Fruit fly (Drosophila melanogaster): ENCODE data around the gene CG43220.
A peak's percentile ranks its signal among the peaks of the same experiment; 100 is the strongest.

Gene CG43220

dm6 chr2L:17480943-17481580 lies 5.3 kb upstream of the CG43220 start, which contains the start of the genes fws and Lamtor3 (continued):
- TF ChIP-seq Gug (GFP tag; IDR thresholded peaks at IDR 0.05) (peak; percentile 99), CG7368 (GFP tag; optimal IDR thresholded peaks at IDR 0.05) (peak; percentile 98), CG6792 (GFP tag; optimal IDR thresholded peaks at IDR 0.05) (peak; percentile 98), fd59A (GFP tag; optimal IDR thresholded peaks at IDR 0.05) (peak; percentile 96), CG3032 (tag; optimal IDR thresholded peaks at IDR 0.05) (peak; percentile 99), Blimp-1 (GFP tag; optimal IDR thresholded peaks at IDR 0.05) (peak; percentile 94), Eip78C (GFP tag) (peak; percentile 99), Sox102F (GFP tag; optimal IDR thresholded peaks at IDR 0.05) (peak; percentile 98), CG11762 (GFP tag; optimal IDR thresholded peaks at IDR 0.05; ENCODE audit: insufficient read depth) (peak; percentile 98)

- peak; percentile 95 for TF ChIP-seq eg (GFP tag; IDR thresholded peaks at IDR 0.05)
- TF ChIP-seq Sox15 (GFP tag; optimal IDR thresholded peaks at IDR 0.05): peak; percentile 94
- peak; percentile 95 for TF ChIP-seq OdsH (GFP tag; optimal IDR thresholded peaks at IDR 0.05)
- TF ChIP-seq fd59A (GFP tag; optimal IDR thresholded peaks at IDR 0.05): peak; percentile 70
- TF ChIP-seq Eip78C (GFP tag): peak; percentile 96
- peak; percentile 96 for TF ChIP-seq Hr4 (GFP tag; optimal IDR thresholded peaks at IDR 0.05)
- peak; percentile 93 for TF ChIP-seq lz (GFP tag; optimal IDR thresholded peaks at IDR 0.05)
- peak; percentile 93 for TF ChIP-seq dac (GFP tag; optimal IDR thresholded peaks at IDR 0.05)
- TF ChIP-seq CG34406 (GFP tag; optimal IDR thresholded peaks at IDR 0.05): peak; percentile 82
- TF ChIP-seq CG8319 (GFP tag; optimal IDR thresholded peaks at IDR 0.05): peak; percentile 91
- peak; percentile 73 for TF ChIP-seq CG6276 (GFP tag; optimal IDR thresholded peaks at IDR 0.05)
- TF ChIP-seq Ets96B (tag; optimal IDR thresholded peaks at IDR 0.05): peak; percentile 80
- TF ChIP-seq CG11294 (GFP tag; IDR thresholded peaks at IDR 0.05): peak; percentile 88
- peak; percentile 89 for TF ChIP-seq CG4318 (GFP tag; optimal IDR thresholded peaks at IDR 0.05)
- TF ChIP-seq CG11762 (GFP tag; optimal IDR thresholded peaks at IDR 0.05; ENCODE audit: insufficient read depth): peak; percentile 86
- peak; percentile 86 for TF ChIP-seq CG1621 (tag; optimal IDR thresholded peaks at IDR 0.05)
- peak; percentile 89 for TF ChIP-seq vri (GFP tag; optimal IDR thresholded peaks at IDR 0.05)
- TF ChIP-seq Sox14 (GFP tag; optimal IDR thresholded peaks at IDR 0.05): peak; percentile 95
- TF ChIP-seq Met (GFP tag; optimal IDR thresholded peaks at IDR 0.05): peak; percentile 89
- TF ChIP-seq Sox102F (GFP tag; optimal IDR thresholded peaks at IDR 0.05): peak; percentile 88
- peak; percentile 92 for TF ChIP-seq CG7368 (GFP tag; optimal IDR thresholded peaks at IDR 0.05)
- peak; percentile 93 for TF ChIP-seq Ets21C (GFP tag; optimal IDR thresholded peaks at IDR 0.05)
- TF ChIP-seq Eip75B (GFP tag; optimal IDR thresholded peaks at IDR 0.05): peak; percentile 91
- peak; percentile 90 for TF ChIP-seq Smox (GFP tag; optimal IDR thresholded peaks at IDR 0.05)
- TF ChIP-seq Blimp-1 (GFP tag; optimal IDR thresholded peaks at IDR 0.05): peak; percentile 37
- TF ChIP-seq acj6 (GFP tag; optimal IDR thresholded peaks at IDR 0.05): peak; percentile 93
- TF ChIP-seq CG3032 (tag; optimal IDR thresholded peaks at IDR 0.05): peak; percentile 87
- peak; percentile 58 for TF ChIP-seq CG6808 (GFP tag; optimal IDR thresholded peaks at IDR 0.05)
- peak; percentile 61 for TF ChIP-seq fd85E (GFP tag; optimal IDR thresholded peaks at IDR 0.05)
- peak; percentile 95 for TF ChIP-seq CG10631 (GFP tag; optimal IDR thresholded peaks at IDR 0.05)
- peak; percentile 61 for TF ChIP-seq spab (GFP tag; optimal IDR thresholded peaks at IDR 0.05)
- peak; percentile 53 for TF ChIP-seq CG6854 (GFP tag; optimal IDR thresholded peaks at IDR 0.05)
- peak; percentile 85 for TF ChIP-seq CG15336 (GFP tag; IDR thresholded peaks at IDR 0.05)
- peak; percentile 91 for TF ChIP-seq topi (GFP tag; optimal IDR thresholded peaks at IDR 0.05)
- peak; percentile 91 for TF ChIP-seq Gug (GFP tag; IDR thresholded peaks at IDR 0.05)
- peak; percentile 85 to 86 for TF ChIP-seq salr (GFP tag; optimal IDR thresholded peaks at IDR 0.05)
- TF ChIP-seq achi (GFP tag; optimal IDR thresholded peaks at IDR 0.05): peak; percentile 91
- peak; percentile 81 for TF ChIP-seq Lpt (GFP tag; optimal IDR thresholded peaks at IDR 0.05)
- peak; percentile 93 for TF ChIP-seq CG32006 (GFP tag; optimal IDR thresholded peaks at IDR 0.05)
- peak; percentile 92 for TF ChIP-seq CG6163 (GFP tag; IDR thresholded peaks at IDR 0.05)
- TF ChIP-seq CG8632 (GFP tag; optimal IDR thresholded peaks at IDR 0.05): peak; percentile 82
- TF ChIP-seq fkh (GFP tag; optimal IDR thresholded peaks at IDR 0.05): no peak
- TF ChIP-seq ss (GFP tag; optimal IDR thresholded peaks at IDR 0.05): no peak
- no peak for TF ChIP-seq CG9139 (GFP tag; optimal IDR thresholded peaks at IDR 0.05)
- TF ChIP-seq cyc (GFP tag; optimal IDR thresholded peaks at IDR 0.05): peak; percentile 96
- TF ChIP-seq Hr38 (GFP tag; optimal IDR thresholded peaks at IDR 0.05): peak; percentile 94
Measured at dm6 chr2L:17484174-17484573, 2.2 kb upstream of the CG43220 start, which contains the start of the genes GCS2beta and CG5131. GCS2beta (minus strand) TSS chr2L:17484307. CG5131 (plus strand) TSS chr2L:17484501.

All from whole organism, prepupa.